Worm (Caenorhabditis elegans): ENCODE results near the gene adk-1.

DNA sequence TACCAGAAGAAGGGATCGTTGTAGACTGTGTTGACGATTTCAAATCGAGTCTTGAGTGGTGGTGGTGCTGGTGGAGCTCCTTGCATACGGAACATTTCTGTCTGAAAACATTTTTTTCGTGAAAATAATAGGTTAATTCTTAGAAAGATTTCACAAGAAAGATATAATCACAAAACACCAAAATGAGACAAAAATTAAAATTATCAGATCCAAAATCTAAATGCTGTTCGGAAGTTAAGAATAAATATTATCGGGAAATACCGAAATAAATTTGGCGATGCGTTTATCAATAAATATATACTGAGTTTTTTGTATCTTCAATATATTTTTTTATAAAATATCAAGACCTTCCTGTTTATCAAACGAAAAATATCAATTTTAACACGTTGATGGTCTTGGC, 32.1 kb downstream of the adk-1 start, which contains the start of gene C08F8.9:
- no peak for TF ChIP-seq him-1 (tag; optimal IDR thresholded peaks at IDR 0.05)
- TF ChIP-seq W03F9.2 (tag; optimal IDR thresholded peaks at IDR 0.05) = no peak

Data from whole organism, L4/young adult.